Fruit fly (Drosophila melanogaster) whole organism, pupa: ENCODE measurements around the gene odd.
A peak's percentile ranks its signal among the peaks of the same experiment; 100 is the strongest.

Experiments used
- CG34367 ChIP-seq: fragments of 200-800 bp; sonication (Bioruptor generic); optimal IDR thresholded peaks from 2 replicates; lab custom pipeline; 2018; ENCODE audit warnings: missing biosample characterization, mild to moderate bottlenecking, missing genetic modification characterization
- Snoo ChIP-seq: fragments of 200-800 bp; sonication (Bioruptor generic); optimal IDR thresholded peaks from 3 replicates; lab custom pipeline; 2017; ENCODE audit warnings: missing biosample characterization, mild to moderate bottlenecking, missing genetic modification characterization, inconsistent platforms

dm6 chr2L:3655698-3656105 lies 49.1 kb upstream of the odd start:
- TF ChIP-seq CG34367 (tag; lab: Kevin White, UChicago), result peak; percentile 97
- TF ChIP-seq Snoo (tag; lab: Kevin White, UChicago), result peak; percentile 99
